Fruit fly (Drosophila melanogaster): Measurements from ENCODE around the gene CG45045.

DNA sequence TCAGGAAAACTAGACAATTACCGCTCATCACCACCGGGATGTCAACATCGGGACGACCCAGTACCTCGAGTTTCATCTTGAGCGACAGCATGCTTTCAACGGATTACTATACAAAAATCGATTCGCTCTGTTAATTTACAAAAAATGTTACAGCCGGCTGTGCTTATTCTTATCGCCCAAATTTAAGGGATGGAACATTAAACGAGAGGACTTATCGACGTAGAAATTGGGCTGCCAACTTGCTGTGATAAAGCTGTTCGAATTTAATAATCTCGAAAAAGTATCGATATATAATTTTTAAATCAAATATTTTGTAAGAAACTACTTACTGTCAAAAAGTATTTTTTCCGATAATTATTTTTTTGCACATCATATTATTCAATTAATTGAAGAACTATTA is 19.5 kb downstream of the CG45045 start, which contains the start of gene CG31249:
- TF ChIP-seq CG6854 (GFP tag; optimal IDR thresholded peaks at IDR 0.05) (no peak), CG11762 (GFP tag; optimal IDR thresholded peaks at IDR 0.05; ENCODE audit: insufficient read depth) (no peak)

Measured in whole organism, prepupa.